Fruit fly (Drosophila melanogaster): ENCODE measurements around the gene CSN3.

The CSN3 gene

dm6 chr3L:20841465-20842109 lies at the start of gene CSN3, which contains the start of gene CG11456:
Gene CSN3, minus strand, starts transcription at chr3L:20841576.
Gene CG11456, plus strand, starts transcription at chr3L:20841987.
- TF ChIP-seq CTCF (optimal IDR thresholded peaks at IDR 0.05) (peak; percentile 88 to 90), CG8478 (optimal IDR thresholded peaks at IDR 0.05) (no peak)

dm6 chr3L:20885172-20885571 lies 43.8 kb upstream of the CSN3 start, which contains the start of gene CG32432:
Gene CG32432, minus strand, starts transcription at chr3L:20885188.
- TF ChIP-seq CG8478 (optimal IDR thresholded peaks at IDR 0.05) (no peak), CTCF (optimal IDR thresholded peaks at IDR 0.05) (no peak)

dm6 chr3L:20883969-20884368 lies 42.6 kb upstream of the CSN3 start:
- TF ChIP-seq CTCF (optimal IDR thresholded peaks at IDR 0.05) (no peak), CG8478 (optimal IDR thresholded peaks at IDR 0.05) (no peak)

- TF ChIP-seq CG8478 (optimal IDR thresholded peaks at IDR 0.05) (no peak), CTCF (optimal IDR thresholded peaks at IDR 0.05) (no peak)
Measured at dm6 chr3L:20868995-20869394, 27.6 kb upstream of the CSN3 start.

- TF ChIP-seq CTCF (optimal IDR thresholded peaks at IDR 0.05), result no peak
- TF ChIP-seq CG8478 (optimal IDR thresholded peaks at IDR 0.05), result no peak
Measured at dm6 chr3L:20857609-20858008, 16.2 kb upstream of the CSN3 start.

dm6 chr3L:20848572-20848971 lies 7.2 kb upstream of the CSN3 start:
- no peak for TF ChIP-seq CTCF (optimal IDR thresholded peaks at IDR 0.05)
- TF ChIP-seq CG8478 (optimal IDR thresholded peaks at IDR 0.05), result no peak

dm6 chr3L:20837831-20838301 lies 3.5 kb downstream of the CSN3 start:
- TF ChIP-seq CG8478 (optimal IDR thresholded peaks at IDR 0.05), result no peak
- TF ChIP-seq CTCF (optimal IDR thresholded peaks at IDR 0.05), result no peak

dm6 chr3L:20837040-20837830 lies 4.1 kb downstream of the CSN3 start, which contains the start of gene CG13255:
Gene CG13255, plus strand, starts transcription at chr3L:20837488.
- TF ChIP-seq CG8478 (optimal IDR thresholded peaks at IDR 0.05) (no peak), CTCF (optimal IDR thresholded peaks at IDR 0.05) (no peak)

- TF ChIP-seq CG8478 (optimal IDR thresholded peaks at IDR 0.05) (no peak), CTCF (optimal IDR thresholded peaks at IDR 0.05) (no peak)
Measured at dm6 chr3L:20835882-20836281, 5.5 kb downstream of the CSN3 start, which contains the start of gene CG3288. Gene CG3288, plus strand, starts transcription at chr3L:20836182.

dm6 chr3L:20834150-20834549 lies 7.2 kb downstream of the CSN3 start:
- no peak for TF ChIP-seq CG8478 (optimal IDR thresholded peaks at IDR 0.05)
- no peak for TF ChIP-seq CTCF (optimal IDR thresholded peaks at IDR 0.05)

- TF ChIP-seq CTCF (optimal IDR thresholded peaks at IDR 0.05) (no peak), CG8478 (optimal IDR thresholded peaks at IDR 0.05) (no peak)
Measured at dm6 chr3L:20830361-20830760, 11.0 kb downstream of the CSN3 start.

- TF ChIP-seq CG8478 (optimal IDR thresholded peaks at IDR 0.05), result no peak
- no peak for TF ChIP-seq CTCF (optimal IDR thresholded peaks at IDR 0.05)
Measured at dm6 chr3L:20827962-20828361, 13.4 kb downstream of the CSN3 start.

dm6 chr3L:20826950-20827910 lies 14.1 kb downstream of the CSN3 start:
- TF ChIP-seq CTCF (optimal IDR thresholded peaks at IDR 0.05), result no peak
- no peak for TF ChIP-seq CG8478 (optimal IDR thresholded peaks at IDR 0.05)

- no peak for TF ChIP-seq CTCF (optimal IDR thresholded peaks at IDR 0.05)
- no peak for TF ChIP-seq CG8478 (optimal IDR thresholded peaks at IDR 0.05)
Measured at dm6 chr3L:20823206-20823803, 18.1 kb downstream of the CSN3 start.

Measured in S2 (cell line).